Worm (Caenorhabditis elegans): ENCODE measurements around the gene T10H10.2.

DNA sequence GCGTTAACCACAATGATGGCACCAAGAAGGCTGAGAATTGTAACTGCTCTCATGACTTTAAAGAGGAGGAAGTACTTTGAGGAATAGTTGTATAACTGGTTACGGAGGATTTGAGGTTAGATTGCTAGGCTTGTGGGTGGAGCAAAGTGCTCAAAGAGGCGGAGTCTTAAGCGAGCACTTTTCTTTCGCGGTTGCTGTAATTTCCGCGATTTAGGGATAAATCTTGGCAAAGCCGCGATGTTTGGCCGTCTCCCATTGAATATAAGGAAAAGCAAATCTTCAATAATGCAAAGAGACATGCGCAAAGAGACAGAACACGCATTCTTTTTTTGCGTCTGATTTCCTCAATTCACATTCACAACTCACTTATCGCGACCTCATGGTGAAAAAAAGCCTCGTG, 43.7 kb downstream of the T10H10.2 start, which contains the start of gene nlp-45:
- TF ChIP-seq unc-55 (GFP tag; optimal IDR thresholded peaks at IDR 0.05) (no peak), C08G9.2 (tag; optimal IDR thresholded peaks at IDR 0.05) (no peak), hlh-13 (GFP tag; optimal IDR thresholded peaks at IDR 0.05) (no peak), pha-4 (tag; optimal IDR thresholded peaks at IDR 0.05) (no peak), ceh-24 (tag; optimal IDR thresholded peaks at IDR 0.05) (no peak), hlh-8 (tag; optimal IDR thresholded peaks at IDR 0.05) (no peak), dmd-4 (tag; optimal IDR thresholded peaks at IDR 0.05; ENCODE audit: borderline replicate concordance) (no peak), Y22D7AL.16 (tag; optimal IDR thresholded peaks at IDR 0.05) (no peak), ceh-31 (tag; optimal IDR thresholded peaks at IDR 0.05) (no peak), tbx-2 (tag; optimal IDR thresholded peaks at IDR 0.05) (no peak)
